Worm (Caenorhabditis elegans) whole organism, L1 larva: Measurements from ENCODE around the gene dao-6.

Experiments used
- C16A3.4 ChIP-seq: fragments of 150-350 bp; optimal IDR thresholded peaks from 2 replicates; lab custom pipeline; 2014; ENCODE audit warnings: missing biosample characterization, missing genetic modification characterization
- C34B4.2 ChIP-seq: sonication (generic microtip); optimal IDR thresholded peaks from 2 replicates; lab custom pipeline; 2017; ENCODE audit warnings: mild to moderate bottlenecking, missing genetic modification characterization, missing compliant biosample characterization
- Y116A8C.19 ChIP-seq: sonication (generic microtip); optimal IDR thresholded peaks from 2 replicates; lab custom pipeline; 2016; ENCODE audit warnings: missing compliant biosample characterization, missing genetic modification characterization, borderline replicate concordance
- ama-1 ChIP-seq: fragments of 150-350 bp; optimal IDR thresholded peaks from 2 replicates; lab custom pipeline; 2014
- ceh-63 ChIP-seq: fragments of 200-800 bp; sonication (Bioruptor generic); optimal IDR thresholded peaks from 2 replicates; lab custom pipeline; 2018; ENCODE audit warnings: mild to moderate bottlenecking, missing genetic modification characterization, missing compliant biosample characterization
- ceh-8 ChIP-seq: fragments of 200-800 bp; sonication (Bioruptor generic); optimal IDR thresholded peaks from 2 replicates; lab custom pipeline; 2018; ENCODE audit warnings: mild to moderate bottlenecking, missing genetic modification characterization, moderate library complexity, missing compliant biosample characterization
- ceh-82 ChIP-seq, 3 experiments: fragments of 150-350 bp in 1 of 3; sonication (generic microtip) in 2 of 3; optimal IDR thresholded peaks; 2 replicates each; lab custom pipeline; 2014 to 2017; ENCODE audit warnings: missing biosample characterization in 3 of 3, missing genetic modification characterization in 3 of 3
- ceh-88 ChIP-seq: fragments of 200-800 bp; sonication (Bioruptor generic); IDR thresholded peaks from 2 replicates; pipeline ENCODE4 v1.3.6; 2022; ENCODE audit warnings: missing genetic modification characterization, missing compliant biosample characterization
- ces-1 ChIP-seq: fragments of 150-350 bp; optimal IDR thresholded peaks from 2 replicates; lab custom pipeline; 2014; ENCODE audit warnings: missing biosample characterization, missing genetic modification reagents, missing genetic modification characterization
- dsc-1 ChIP-seq: sonication (generic microtip); optimal IDR thresholded peaks from 2 replicates; lab custom pipeline; 2016; ENCODE audit warnings: mild to moderate bottlenecking, missing genetic modification characterization, missing compliant biosample characterization
- efl-1 ChIP-seq, 4 experiments: fragments of 150-350 bp; optimal IDR thresholded peaks in 3 of 4; peaks in 1 of 4; 1 replicate in 1 of 4; 2 replicates in 3 of 4; lab custom pipeline; 2014; ENCODE audit warnings: missing biosample characterization in 2 of 4, missing genetic modification characterization in 2 of 4, missing genetic modification reagents in 2 of 4
- elt-2 ChIP-seq: sonication (generic microtip); optimal IDR thresholded peaks from 2 replicates; lab custom pipeline; 2016; ENCODE audit warnings: missing genetic modification characterization, mild to moderate bottlenecking, inconsistent platforms, missing compliant biosample characterization, missing genetic modification reagents
- elt-3 ChIP-seq, 6 experiments: fragments of 150-350 bp in 1 of 6; sonication (generic microtip); optimal IDR thresholded peaks; 2 replicates each; lab custom pipeline; 2017 to 2018; ENCODE audit warnings: missing biosample characterization in 6 of 6, missing genetic modification characterization in 6 of 6, inconsistent platforms in 1 of 6
- fos-1 ChIP-seq: fragments of 150-350 bp; optimal IDR thresholded peaks from 2 replicates; lab custom pipeline; 2014; ENCODE audit warnings: missing biosample characterization, missing genetic modification characterization
- grh-1 ChIP-seq: fragments of 200-800 bp; sonication (Bioruptor generic); IDR thresholded peaks from 2 replicates; pipeline ENCODE4 v1.3.6; 2022; ENCODE audit warnings: missing genetic modification reagents, missing genetic modification characterization, missing compliant biosample characterization
- hlh-17 ChIP-seq: fragments of 200-800 bp; sonication (Bioruptor generic); optimal IDR thresholded peaks from 2 replicates; lab custom pipeline; 2018; ENCODE audit warnings: missing genetic modification characterization, mild to moderate bottlenecking, missing compliant biosample characterization, moderate library complexity, borderline replicate concordance
- hlh-4 ChIP-seq: sonication (generic microtip); optimal IDR thresholded peaks from 2 replicates; lab custom pipeline; 2016; ENCODE audit warnings: mild to moderate bottlenecking, missing genetic modification characterization, missing compliant biosample characterization
- jun-1 ChIP-seq: fragments of 150-350 bp; optimal IDR thresholded peaks from 2 replicates; lab custom pipeline; 2014; ENCODE audit warnings: missing biosample characterization, missing genetic modification reagents, missing genetic modification characterization
- lin-13 ChIP-seq: fragments of 150-350 bp; optimal IDR thresholded peaks from 2 replicates; lab custom pipeline; 2014; ENCODE audit warnings: missing biosample characterization, missing genetic modification reagents, missing genetic modification characterization
- lin-15B ChIP-seq: fragments of 150-350 bp; sonication (generic microtip); optimal IDR thresholded peaks from 3 replicates; lab custom pipeline; 2014; ENCODE audit warnings: missing biosample characterization, missing genetic modification characterization
- lin-35 ChIP-seq, 2 experiments: fragments of 150-350 bp; optimal IDR thresholded peaks; 2 replicates each; lab custom pipeline; 2014; ENCODE audit warnings: missing biosample characterization in 2 of 2, missing genetic modification characterization in 2 of 2, missing genetic modification reagents in 2 of 2
- lir-3 ChIP-seq: sonication (generic microtip); optimal IDR thresholded peaks from 2 replicates; lab custom pipeline; 2016; ENCODE audit warnings: mild to moderate bottlenecking, missing genetic modification characterization, moderate library complexity, missing compliant biosample characterization; ENCODE audit not compliant: poor library complexity
- lsy-2 ChIP-seq, 2 experiments: fragments of 150-350 bp; optimal IDR thresholded peaks; 2 replicates each; lab custom pipeline; 2014; ENCODE audit warnings: missing biosample characterization in 2 of 2, missing genetic modification characterization in 2 of 2
- mef-2 ChIP-seq: fragments of 150-350 bp; optimal IDR thresholded peaks from 2 replicates; lab custom pipeline; 2014; ENCODE audit warnings: missing biosample characterization, missing genetic modification characterization
- nhr-11 ChIP-seq: fragments of 150-350 bp; optimal IDR thresholded peaks from 2 replicates; lab custom pipeline; 2014; ENCODE audit warnings: missing biosample characterization, missing genetic modification characterization
- nhr-12 ChIP-seq: sonication (generic microtip); optimal IDR thresholded peaks from 2 replicates; lab custom pipeline; 2017; ENCODE audit warnings: missing biosample characterization, missing genetic modification characterization
- nhr-20 ChIP-seq: sonication (generic microtip); optimal IDR thresholded peaks from 2 replicates; lab custom pipeline; 2016; ENCODE audit warnings: mild to moderate bottlenecking, missing genetic modification characterization, missing compliant biosample characterization
- nhr-28 ChIP-seq: fragments of 150-350 bp; optimal IDR thresholded peaks from 2 replicates; lab custom pipeline; 2014; ENCODE audit warnings: missing biosample characterization, missing genetic modification characterization
- nhr-71 ChIP-seq: sonication (generic microtip); optimal IDR thresholded peaks from 2 replicates; lab custom pipeline; 2016; ENCODE audit warnings: mild to moderate bottlenecking, missing genetic modification characterization, moderate library complexity, missing compliant biosample characterization
- nhr-84 ChIP-seq: sonication (generic microtip); optimal IDR thresholded peaks from 2 replicates; lab custom pipeline; 2017; ENCODE audit warnings: missing biosample characterization, missing genetic modification characterization
- pqm-1 ChIP-seq: sonication (generic microtip); optimal IDR thresholded peaks from 3 replicates; lab custom pipeline; 2017; ENCODE audit warnings: missing biosample characterization, missing genetic modification characterization
- skn-1 ChIP-seq: fragments of 150-350 bp; optimal IDR thresholded peaks from 2 replicates; lab custom pipeline; 2014; ENCODE audit warnings: missing biosample characterization, missing genetic modification characterization
- snpc-4 ChIP-seq: fragments of 150-350 bp; optimal IDR thresholded peaks from 2 replicates; lab custom pipeline; 2014; ENCODE audit warnings: missing biosample characterization, missing genetic modification characterization
- snu-23 ChIP-seq: sonication (generic microtip); optimal IDR thresholded peaks from 2 replicates; lab custom pipeline; 2016; ENCODE audit warnings: missing genetic modification characterization, missing compliant biosample characterization
- swsn-7 ChIP-seq: sonication (generic microtip); optimal IDR thresholded peaks from 2 replicates; lab custom pipeline; 2016; ENCODE audit warnings: missing genetic modification characterization, missing compliant biosample characterization
- tlp-1 ChIP-seq: fragments of 150-350 bp; optimal IDR thresholded peaks from 2 replicates; lab custom pipeline; 2014; ENCODE audit warnings: missing biosample characterization, missing genetic modification characterization
- unc-130 ChIP-seq: fragments of 150-350 bp; optimal IDR thresholded peaks from 2 replicates; lab custom pipeline; 2017; ENCODE audit warnings: missing biosample characterization, missing genetic modification characterization, inconsistent platforms
- unc-86 ChIP-seq: sonication (generic microtip); optimal IDR thresholded peaks from 2 replicates; lab custom pipeline; 2016; ENCODE audit warnings: missing genetic modification characterization, missing compliant biosample characterization
- unc-98 ChIP-seq: fragments of 200-800 bp; sonication (Bioruptor generic); IDR thresholded peaks from 2 replicates; pipeline ENCODE4 v1.3.6; 2022; ENCODE audit warnings: missing genetic modification characterization, missing compliant biosample characterization
- xbp-1 ChIP-seq: sonication (generic microtip); optimal IDR thresholded peaks from 2 replicates; lab custom pipeline; 2016; ENCODE audit warnings: missing genetic modification characterization, missing compliant biosample characterization
- ztf-4 ChIP-seq: fragments of 150-350 bp; optimal IDR thresholded peaks from 2 replicates; lab custom pipeline; 2014; ENCODE audit warnings: missing biosample characterization, missing genetic modification characterization

dao-6 gene

DNA sequence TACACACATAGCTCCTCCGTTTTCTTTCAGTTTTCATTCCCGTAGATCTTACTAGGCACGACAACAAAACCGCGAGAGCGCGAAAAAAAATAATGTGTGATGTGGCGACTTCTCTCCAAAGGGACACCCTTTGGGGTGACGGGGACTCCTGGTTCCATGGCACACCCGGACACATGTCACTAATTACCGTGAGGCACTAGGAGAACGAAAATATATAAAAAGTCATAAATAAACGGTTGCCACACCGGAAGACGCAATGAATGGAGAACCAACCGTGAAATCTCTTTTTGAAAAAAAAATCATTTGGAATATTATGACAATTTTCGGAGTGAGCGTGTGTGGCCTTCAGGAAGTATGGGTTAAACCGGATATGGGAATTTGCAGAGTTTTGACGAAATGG, 5.6 kb downstream of the dao-6 start:
- TF ChIP-seq efl-1 (optimal IDR thresholded peaks at IDR 0.05; lab: Kevin White, UChicago) (no peak), efl-1 (GFP tag; optimal IDR thresholded peaks at IDR 0.05 in 1 of 2; lab: Kevin White, UChicago) (peak in 1 of 2 experiments; percentile 42), dsc-1 (tag; lab: Kevin White, UChicago) (peak; percentile 53), ceh-88 (GFP tag; lab: Robert Waterston, UW) (no peak)

DNA sequence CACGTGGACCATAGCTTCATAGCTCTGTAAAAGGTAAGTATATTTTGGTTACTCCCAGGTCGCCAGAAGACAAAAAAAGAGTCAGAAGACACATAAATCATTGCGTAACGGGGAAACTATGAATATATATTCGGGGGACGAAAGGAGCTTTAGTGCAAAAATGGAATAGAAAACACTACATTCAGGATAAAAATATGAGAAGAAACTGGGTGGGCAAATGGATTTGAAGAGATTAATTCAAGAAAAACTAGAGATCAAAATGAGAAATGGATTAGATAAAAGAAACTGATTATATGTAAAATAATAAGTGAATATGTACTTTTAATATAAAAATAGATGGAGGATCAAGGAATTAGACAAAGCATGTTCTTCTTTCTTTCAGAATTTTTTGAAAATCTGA, 8.6 kb downstream of the dao-6 start, which contains the start of gene C07A9.12:
Gene C07A9.12 (minus strand): TSS at position 101 of the 400 bp plus-strand sequence.
- TF ChIP-seq dsc-1 (tag; lab: Kevin White, UChicago) (peak; percentile 3), skn-1 (tag; lab: Kevin White, UChicago) (no peak)

DNA sequence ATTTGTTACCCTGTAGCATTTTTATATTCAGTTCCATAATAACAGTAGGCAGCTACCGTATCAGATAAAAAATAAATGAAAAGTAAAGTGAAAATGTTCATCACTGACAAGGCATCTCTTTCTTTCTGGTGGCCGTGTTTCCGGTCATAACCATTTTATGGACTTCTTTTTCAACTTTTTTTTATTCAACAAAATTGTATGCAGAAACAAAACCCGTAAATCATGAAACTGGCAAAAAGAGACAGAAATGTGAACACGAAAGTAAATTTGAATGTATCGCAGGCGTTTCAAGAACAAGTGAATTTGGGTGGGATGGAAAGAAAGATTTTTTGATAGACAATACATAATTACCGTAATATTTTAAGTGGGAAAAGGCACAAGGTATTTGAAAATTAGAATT, 10.9 kb downstream of the dao-6 start, which contains the start of gene clec-162:
Gene clec-162 (minus strand): TSS at position 101 of the 400 bp plus-strand sequence.
- TF ChIP-seq unc-86 (tag; lab: Kevin White, UChicago) (no peak), jun-1 (no peak), ces-1 (GFP tag; lab: Kevin White, UChicago) (no peak), ztf-4 (tag; lab: Kevin White, UChicago) (no peak), C16A3.4 (no peak), fos-1 (no peak), lsy-2 (tag; optimal IDR thresholded peaks at IDR 0.05; lab: Kevin White, UChicago) (no peak), Y116A8C.19 (no peak), unc-98 (GFP tag; lab: Robert Waterston, UW) (no peak), mef-2 (tag; lab: Kevin White, UChicago) (no peak)

DNA sequence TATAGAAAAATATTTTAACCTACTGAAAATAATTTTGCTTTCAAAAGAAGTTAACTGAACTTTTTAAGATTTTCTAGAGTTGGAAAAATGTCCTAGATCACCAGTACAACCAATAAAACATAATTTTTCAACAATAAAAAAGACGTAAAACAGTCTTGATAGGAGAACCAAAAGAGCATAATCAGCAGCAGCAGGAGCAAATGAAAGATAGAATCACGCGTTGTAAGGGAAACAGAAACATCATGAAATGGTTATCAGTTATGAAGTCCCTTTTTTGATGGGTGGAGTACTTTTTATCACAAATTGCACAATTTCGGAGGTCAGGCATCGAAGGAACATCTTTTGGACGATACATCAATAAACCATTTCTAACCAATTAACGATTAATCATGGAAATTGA, 14.0 kb downstream of the dao-6 start:
- no peak for TF ChIP-seq xbp-1 (tag; lab: Kevin White, UChicago)
- no peak for TF ChIP-seq nhr-28
- TF ChIP-seq ceh-88 (GFP tag; lab: Robert Waterston, UW), result no peak
- TF ChIP-seq pqm-1 (tag; lab: Kevin White, UChicago), result peak; percentile 44
- peak; percentile 59 for TF ChIP-seq tlp-1
- no peak for TF ChIP-seq fos-1
- TF ChIP-seq nhr-84 (tag; lab: Kevin White, UChicago), result no peak
- peak in 1 of 2 experiments; percentile 26 for TF ChIP-seq lin-35 (GFP tag; optimal IDR thresholded peaks at IDR 0.05; lab: Kevin White, UChicago)
- peak; percentile 5 for TF ChIP-seq nhr-20 (tag; lab: Kevin White, UChicago)
- TF ChIP-seq nhr-71 (tag; lab: Kevin White, UChicago), result peak; percentile 8
- no peak for TF ChIP-seq ceh-82 (tag; optimal IDR thresholded peaks at IDR 0.05; lab: Kevin White, UChicago)
- no peak for TF ChIP-seq lin-15B (tag; lab: Kevin White, UChicago)
- peak; percentile 91 for TF ChIP-seq elt-2 (tag; lab: Kevin White, UChicago)

DNA sequence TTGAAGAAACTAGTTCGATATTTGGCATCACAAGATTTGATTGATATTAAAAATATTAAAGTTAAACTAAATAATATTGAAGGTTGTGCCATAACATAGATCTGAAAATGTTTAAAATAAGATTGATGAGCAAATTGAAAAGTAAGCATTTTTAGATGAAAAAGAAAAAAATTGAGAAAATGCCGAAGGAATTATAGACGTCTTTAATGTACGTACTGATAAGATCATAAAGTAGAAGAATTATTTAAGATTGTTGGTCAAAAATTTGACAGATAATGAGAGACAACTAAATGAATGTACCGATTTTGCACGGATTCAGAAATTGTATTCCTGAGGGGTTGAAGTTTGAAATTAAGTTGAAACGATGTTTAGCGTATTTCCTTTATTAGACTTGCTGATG, 15.8 kb downstream of the dao-6 start, which contains the start of gene ncx-7:
Gene ncx-7 (minus strand): TSS at position 101 of the 400 bp plus-strand sequence.
- TF ChIP-seq lir-3 (tag; lab: Kevin White, UChicago) (no peak), grh-1 (GFP tag; lab: Robert Waterston, UW) (no peak), elt-2 (tag; lab: Kevin White, UChicago) (peak; percentile 39)

DNA sequence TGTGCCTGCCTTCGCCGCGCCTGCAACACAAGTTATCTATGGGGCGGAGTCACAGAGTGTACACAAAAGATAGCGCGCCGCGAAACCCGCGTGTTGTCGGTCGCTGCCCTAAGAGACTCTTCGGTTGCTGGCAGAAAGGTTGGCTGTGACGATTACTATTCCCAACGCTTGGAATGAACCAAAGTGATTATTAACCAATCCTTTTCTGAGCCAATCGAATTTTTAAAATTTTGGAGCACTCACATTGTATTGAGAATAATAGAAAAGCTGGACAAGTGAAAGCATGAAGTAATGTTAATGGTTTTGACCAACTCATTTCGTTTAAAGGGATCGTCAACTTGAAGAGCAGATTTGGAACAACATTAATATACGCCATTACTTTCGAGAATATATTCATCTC, 18.8 kb downstream of the dao-6 start:
- TF ChIP-seq efl-1 (optimal IDR thresholded peaks at IDR 0.05; lab: Kevin White, UChicago) (peak; percentile 35 to 59), efl-1 (GFP tag; optimal IDR thresholded peaks at IDR 0.05 in 1 of 2; lab: Kevin White, UChicago) (peak; percentile 37 to 97), tlp-1 (no peak), ceh-8 (GFP tag; lab: Kevin White, UChicago) (peak; percentile 8), lir-3 (tag; lab: Kevin White, UChicago) (peak; percentile 31), ceh-63 (GFP tag; lab: Kevin White, UChicago) (no peak), unc-98 (GFP tag; lab: Robert Waterston, UW) (no peak; the same call in 1 of the 2 replicates), ama-1 (peak; percentile 91), nhr-28 (no peak), hlh-17 (GFP tag; lab: Kevin White, UChicago) (no peak), nhr-12 (tag; lab: Kevin White, UChicago) (no peak), skn-1 (tag; lab: Kevin White, UChicago) (no peak), swsn-7 (tag; lab: Kevin White, UChicago) (peak; percentile 78), C34B4.2 (tag; lab: Kevin White, UChicago) (no peak), nhr-71 (tag; lab: Kevin White, UChicago) (peak; percentile 89), unc-130 (tag; lab: Kevin White, UChicago) (no peak), elt-3 (tag; optimal IDR thresholded peaks at IDR 0.05; lab: Kevin White, UChicago) (peak in 4 of 6 experiments; percentile 3 to 14 (median 8)), hlh-4 (tag; lab: Kevin White, UChicago) (no peak), lin-13 (no peak), lsy-2 (tag; optimal IDR thresholded peaks at IDR 0.05; lab: Kevin White, UChicago) (peak; percentile 32 to 69), snpc-4 (tag; lab: Kevin White, UChicago) (peak; percentile 99), nhr-11 (no peak), C16A3.4 (no peak), snu-23 (GFP tag; lab: Kevin White, UChicago) (peak; percentile 81)
